Fruit fly (Drosophila melanogaster) whole organism, embryonic: ENCODE measurements around the gene CG46396.

Experiments used
- CG17912 ChIP-seq: fragments of 200-800 bp; sonication (Bioruptor generic); optimal IDR thresholded peaks from 2 replicates; lab custom pipeline; 2018; ENCODE audit warnings: missing biosample characterization, mild to moderate bottlenecking, missing genetic modification characterization
- CG18764 ChIP-seq: fragments of 200-800 bp; sonication (Bioruptor generic); optimal IDR thresholded peaks from 3 replicates; lab custom pipeline; 2016; ENCODE audit warnings: missing biosample characterization, missing genetic modification characterization
- CG4730 ChIP-seq: fragments of 200-800 bp; sonication (Bioruptor generic); IDR thresholded peaks from 2 replicates; pipeline ENCODE4 v1.3.6; 2022; ENCODE audit warnings: missing biosample characterization, missing genetic modification characterization
- CG4820 ChIP-seq: fragments of 200-800 bp; sonication (Bioruptor generic); optimal IDR thresholded peaks from 3 replicates; lab custom pipeline; 2016; ENCODE audit warnings: missing biosample characterization, missing genetic modification characterization
- Dad ChIP-seq: fragments of 200-800 bp; sonication (Bioruptor generic); optimal IDR thresholded peaks from 3 replicates; lab custom pipeline; 2016; ENCODE audit warnings: missing biosample characterization, missing genetic modification characterization
- Hmr ChIP-seq: fragments of 200-800 bp; sonication (Bioruptor generic); optimal IDR thresholded peaks from 3 replicates; lab custom pipeline; 2017; ENCODE audit warnings: mild to moderate bottlenecking, missing biosample characterization, missing genetic modification reagents, missing genetic modification characterization
- Kr ChIP-seq: fragments of 200-800 bp; sonication (Bioruptor generic); optimal IDR thresholded peaks from 2 replicates; lab custom pipeline; 2017; ENCODE audit warnings: missing biosample characterization, mild to moderate bottlenecking, missing genetic modification characterization
- Pdp1 ChIP-seq, 2 experiments: fragments of 200-800 bp; sonication (Bioruptor generic); optimal IDR thresholded peaks; 3 replicates each; lab custom pipeline; 2016; ENCODE audit warnings: missing biosample characterization in 2 of 2, missing genetic modification characterization in 2 of 2, mild to moderate bottlenecking in 1 of 2, moderate library complexity in 1 of 2
- knrl ChIP-seq: fragments of 200-800 bp; sonication (Bioruptor generic); IDR thresholded peaks from 3 replicates; pipeline ENCODE4 v1.3.6; 2022; ENCODE audit warnings: missing biosample characterization, missing genetic modification characterization; ENCODE audit not compliant: partially characterized antibody
- pzg ChIP-seq: fragments of 200-800 bp; sonication (Bioruptor generic); optimal IDR thresholded peaks from 3 replicates; lab custom pipeline; 2018; ENCODE audit warnings: missing biosample characterization, mild to moderate bottlenecking, missing genetic modification characterization, moderate library complexity
- tin ChIP-seq: fragments of 200-800 bp; sonication (Bioruptor generic); optimal IDR thresholded peaks from 3 replicates; lab custom pipeline; 2016; ENCODE audit warnings: missing biosample characterization, missing genetic modification characterization
- trem ChIP-seq: fragments of 200-800 bp; optimal IDR thresholded peaks from 3 replicates; lab custom pipeline; 2019; ENCODE audit warnings: missing biosample characterization, mild to moderate bottlenecking, missing genetic modification characterization, moderate library complexity

- no peak for TF ChIP-seq tin
- no peak for TF ChIP-seq CG4730 (GFP tag; lab: Robert Waterston, UW)
- TF ChIP-seq CG17912 = no peak
- TF ChIP-seq Dad (GFP tag; lab: Kevin White, UChicago) = no peak
- TF ChIP-seq Pdp1 (GFP tag; optimal IDR thresholded peaks at IDR 0.05; lab: Kevin White, UChicago) = no peak
- no peak for TF ChIP-seq CG18764
- TF ChIP-seq Kr (GFP tag; lab: Kevin White, UChicago) = no peak
- TF ChIP-seq trem (tag; lab: Kevin White, UChicago) = no peak
- TF ChIP-seq pzg (GFP tag; lab: Kevin White, UChicago) = no peak
- no peak for TF ChIP-seq CG4820 (GFP tag; lab: Kevin White, UChicago)
- TF ChIP-seq Hmr (GFP tag; lab: Kevin White, UChicago) = no peak
- TF ChIP-seq knrl (GFP tag; lab: Robert Waterston, UW) = no peak
Measured at dm6 chr3R:6263658-6264057, 40.2 kb upstream of the CG46396 start, which contains the start of gene Osi10a.
